Fruit fly (Drosophila melanogaster) S2 (cell line): ENCODE data around the gene grn.

Source experiments
- CG8478 ChIP-seq: fragments of >200 bp; optimal IDR thresholded peaks from 2 replicates; lab custom pipeline; 2018
- CTCF ChIP-seq, 2 experiments: fragments of >200 bp; optimal IDR thresholded peaks; 2 replicates each; lab custom pipeline; 2018

grn gene

dm6 chr3R:8142113-8142512 is 39.1 kb downstream of the grn start:
- TF ChIP-seq CTCF (optimal IDR thresholded peaks at IDR 0.05; lab: Kevin White, UChicago) (no peak), CG8478 (lab: Kevin White, UChicago) (no peak)

DNA sequence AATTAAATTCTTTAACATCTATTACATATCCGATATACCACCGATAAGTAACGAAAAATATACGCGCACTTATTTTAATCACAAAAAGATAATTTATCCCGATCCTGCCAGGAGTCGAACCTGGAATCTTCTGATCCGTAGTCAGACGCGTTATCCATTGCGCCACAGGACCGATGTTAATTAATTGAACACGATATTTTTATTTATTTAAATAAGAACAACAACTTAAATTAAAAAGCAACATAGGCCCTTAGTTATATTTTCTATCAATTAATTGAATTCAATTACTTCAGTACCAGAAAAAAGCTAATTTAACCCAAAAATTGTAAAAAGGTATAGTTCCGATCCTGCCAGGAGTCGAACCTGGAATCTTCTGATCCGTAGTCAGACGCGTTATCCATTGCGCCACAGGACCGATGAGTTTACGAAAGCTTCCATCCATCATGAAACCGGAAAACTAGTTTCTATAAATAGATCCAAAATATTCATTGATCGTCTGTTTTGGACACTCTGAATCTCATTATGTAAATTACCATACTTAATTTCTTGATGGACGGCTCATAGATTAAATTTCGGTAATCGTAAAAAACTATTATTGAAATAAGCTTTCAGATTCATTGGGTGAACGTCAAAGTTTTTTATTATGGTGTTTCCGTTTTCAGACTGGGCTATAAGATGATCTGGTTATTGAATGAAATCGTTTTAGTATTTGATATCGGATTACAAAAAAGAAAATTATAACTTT is 40.4 kb downstream of the grn start:
- TF ChIP-seq CTCF (optimal IDR thresholded peaks at IDR 0.05; lab: Kevin White, UChicago) (no peak), CG8478 (lab: Kevin White, UChicago) (no peak)

dm6 chr3R:8139854-8140402 is 41.3 kb downstream of the grn start:
- TF ChIP-seq CG8478 (lab: Kevin White, UChicago) = no peak
- no peak for TF ChIP-seq CTCF (optimal IDR thresholded peaks at IDR 0.05; lab: Kevin White, UChicago)

dm6 chr3R:8139326-8139725 is 41.9 kb downstream of the grn start:
- no peak for TF ChIP-seq CTCF (optimal IDR thresholded peaks at IDR 0.05; lab: Kevin White, UChicago)
- TF ChIP-seq CG8478 (lab: Kevin White, UChicago) = no peak

DNA sequence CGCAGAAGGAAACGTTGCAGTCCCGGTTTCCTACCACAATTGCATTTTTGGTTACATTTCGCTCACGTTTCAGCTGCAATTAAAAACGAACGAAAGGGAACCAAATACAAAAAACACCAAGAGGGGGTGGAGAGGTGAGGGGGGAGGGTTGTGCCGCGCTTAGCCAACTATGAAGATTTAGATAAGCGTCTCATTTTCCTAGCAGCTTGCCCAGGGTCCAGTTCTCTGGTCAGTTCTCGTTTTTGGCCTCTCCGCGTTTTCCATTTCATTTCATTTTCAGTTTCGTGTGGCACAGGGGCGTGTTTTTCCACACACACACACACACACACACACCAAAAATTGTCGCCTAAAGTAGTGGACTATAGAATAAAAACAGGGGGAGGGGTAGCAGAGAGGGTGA is 43.1 kb downstream of the grn start:
- no peak for TF ChIP-seq CTCF (optimal IDR thresholded peaks at IDR 0.05; lab: Kevin White, UChicago)
- no peak for TF ChIP-seq CG8478 (lab: Kevin White, UChicago)

DNA sequence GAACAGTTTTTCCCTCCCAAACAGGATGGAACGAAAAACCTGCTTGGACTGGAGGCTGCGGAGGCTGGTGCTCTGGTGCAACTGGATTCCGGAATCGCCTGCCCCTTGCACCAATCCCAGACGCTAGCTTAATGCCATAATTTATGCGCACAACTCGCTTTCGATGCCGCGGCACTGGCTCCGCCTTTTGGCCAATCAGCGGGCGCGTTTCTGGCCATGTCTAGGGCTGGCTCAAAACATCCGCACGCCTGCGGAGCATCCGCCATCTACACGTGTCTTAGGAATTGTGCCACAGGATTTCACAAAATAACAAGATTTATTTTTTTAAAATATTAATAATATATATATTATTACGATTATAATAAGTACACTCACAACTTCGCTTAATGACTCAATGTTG is 46.7 kb downstream of the grn start:
- no peak for TF ChIP-seq CG8478 (lab: Kevin White, UChicago)
- no peak for TF ChIP-seq CTCF (optimal IDR thresholded peaks at IDR 0.05; lab: Kevin White, UChicago)

DNA sequence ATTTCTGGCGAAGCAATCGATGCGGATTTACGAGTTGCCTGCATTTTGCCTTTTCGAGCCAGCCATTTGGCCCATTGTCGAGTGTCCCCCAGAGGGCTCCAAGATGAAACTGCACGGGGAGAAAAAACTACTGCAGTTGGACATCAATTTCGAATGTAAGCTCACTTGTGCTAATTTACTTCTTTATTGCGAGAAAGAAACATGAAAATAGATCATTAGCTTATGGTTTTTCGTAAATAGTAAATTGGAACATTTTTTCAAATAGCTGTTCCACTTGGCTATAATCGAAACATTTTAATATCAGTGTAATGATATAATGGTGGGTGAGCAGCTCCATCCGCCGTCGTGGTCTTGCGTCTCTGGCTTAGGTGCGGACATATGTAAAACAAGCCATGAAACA is 48.8 kb downstream of the grn start:
- no peak for TF ChIP-seq CTCF (optimal IDR thresholded peaks at IDR 0.05; lab: Kevin White, UChicago)
- TF ChIP-seq CG8478 (lab: Kevin White, UChicago) = no peak

dm6 chr3R:8127151-8127690 is 54.0 kb downstream of the grn start:
- TF ChIP-seq CTCF (optimal IDR thresholded peaks at IDR 0.05; lab: Kevin White, UChicago) (no peak), CG8478 (lab: Kevin White, UChicago) (no peak)

DNA sequence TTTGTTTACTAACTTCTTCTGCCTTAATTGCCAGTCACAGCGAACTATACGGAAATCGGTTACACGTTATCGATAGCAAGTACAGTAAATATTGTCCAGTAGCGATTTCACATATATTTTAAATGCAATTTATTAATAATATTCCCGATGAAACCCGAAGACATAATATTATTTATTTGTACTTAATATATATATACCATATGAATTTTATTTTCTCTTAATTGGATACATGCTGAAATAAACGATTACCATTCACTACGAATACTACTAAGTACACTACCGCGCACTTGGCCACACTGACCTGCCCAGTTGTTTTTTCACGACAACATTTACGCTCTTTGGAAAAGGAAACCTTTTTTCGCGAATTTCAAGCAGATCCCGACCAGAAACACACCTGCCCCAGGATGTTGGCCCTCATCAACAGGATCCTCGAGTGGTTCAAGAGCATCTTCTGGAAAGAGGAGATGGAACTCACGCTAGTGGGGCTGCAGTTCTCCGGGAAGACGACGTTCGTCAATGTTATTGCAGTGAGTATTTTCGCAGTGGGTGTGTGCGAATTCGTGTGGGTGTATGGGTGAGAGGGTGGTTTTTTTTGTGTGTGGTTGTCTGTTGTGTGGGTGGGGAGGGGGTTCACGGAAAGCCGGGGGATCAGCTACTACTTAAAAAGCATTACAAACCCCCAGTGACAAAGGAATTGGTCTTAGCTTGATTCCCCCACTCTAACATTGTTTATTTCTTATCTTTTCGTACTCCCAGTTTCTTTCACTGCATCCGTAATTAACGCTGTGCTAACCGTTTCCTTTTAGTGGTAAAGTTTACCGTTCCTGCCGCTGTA is 54.7 kb downstream of the grn start, which contains the start of the genes CG9667 and Arl8:
Gene CG9667 (minus strand): TSS at position 42 of the 835 bp plus-strand sequence.
Gene Arl8 (plus strand): TSS at position 290 of the 835 bp plus-strand sequence.
- no peak for TF ChIP-seq CG8478 (lab: Kevin White, UChicago)
- no peak for TF ChIP-seq CTCF (optimal IDR thresholded peaks at IDR 0.05; lab: Kevin White, UChicago)

- no peak for TF ChIP-seq CG8478 (lab: Kevin White, UChicago)
- no peak for TF ChIP-seq CTCF (optimal IDR thresholded peaks at IDR 0.05; lab: Kevin White, UChicago)
Measured at dm6 chr3R:8122198-8122970, 58.9 kb downstream of the grn start, which contains the start of gene CG7878. Gene CG7878, plus strand, starts transcription at chr3R:8122725.

dm6 chr3R:8120338-8120662 is 60.9 kb downstream of the grn start:
- TF ChIP-seq CTCF (optimal IDR thresholded peaks at IDR 0.05; lab: Kevin White, UChicago) (no peak), CG8478 (lab: Kevin White, UChicago) (no peak)

- no peak for TF ChIP-seq CTCF (optimal IDR thresholded peaks at IDR 0.05; lab: Kevin White, UChicago)
- no peak for TF ChIP-seq CG8478 (lab: Kevin White, UChicago)
Measured at dm6 chr3R:8119457-8120337, 61.5 kb downstream of the grn start.

- no peak for TF ChIP-seq CTCF (optimal IDR thresholded peaks at IDR 0.05; lab: Kevin White, UChicago)
- no peak for TF ChIP-seq CG8478 (lab: Kevin White, UChicago)
Measured at dm6 chr3R:8118781-8119456, 62.3 kb downstream of the grn start.
